Worm (Caenorhabditis elegans) whole organism, midembryonic: ENCODE measurements around the gene pgl-1.

Experiments
- cog-1 ChIP-seq: sonication (generic microtip); optimal IDR thresholded peaks from 2 replicates; lab custom pipeline; 2016; ENCODE audit warnings: missing genetic modification characterization, missing compliant biosample characterization
- flt-1 ChIP-seq: fragments of 200-800 bp; sonication (Bioruptor generic); IDR thresholded peaks from 2 replicates; pipeline ENCODE4 v1.3.6; 2022; ENCODE audit warnings: missing genetic modification characterization, missing compliant biosample characterization
- ref-1 ChIP-seq: fragments of 200-800 bp; sonication (Bioruptor generic); conservative IDR thresholded peaks from 2 replicates; pipeline ENCODE4 v1.3.6; 2022; ENCODE audit warnings: missing genetic modification reagents, missing genetic modification characterization, missing compliant biosample characterization
- tab-1 ChIP-seq: fragments of 200-800 bp; sonication (Bioruptor generic); IDR thresholded peaks from 2 replicates; pipeline ENCODE4 v1.3.6; 2022; ENCODE audit warnings: missing genetic modification characterization, missing compliant biosample characterization
- ztf-29 ChIP-seq: fragments of 200-800 bp; sonication (Bioruptor generic); IDR thresholded peaks from 2 replicates; pipeline ENCODE4 v1.3.6; 2022; ENCODE audit warnings: missing genetic modification reagents, missing genetic modification characterization, missing compliant biosample characterization

- no peak for TF ChIP-seq cog-1 (tag; lab: Kevin White, UChicago)
- no peak for TF ChIP-seq ref-1 (GFP tag; lab: Robert Waterston, UW)
- TF ChIP-seq tab-1 (GFP tag; lab: Robert Waterston, UW) = no peak
- no peak for TF ChIP-seq ztf-29
- no peak for TF ChIP-seq flt-1 (GFP tag; lab: Robert Waterston, UW)
Observed at ce11 chrIV:6954682-6955081, 22.4 kb downstream of the pgl-1 start.
